Fruit fly (Drosophila melanogaster): ENCODE data around the gene AkhR.

AkhR gene

DNA sequence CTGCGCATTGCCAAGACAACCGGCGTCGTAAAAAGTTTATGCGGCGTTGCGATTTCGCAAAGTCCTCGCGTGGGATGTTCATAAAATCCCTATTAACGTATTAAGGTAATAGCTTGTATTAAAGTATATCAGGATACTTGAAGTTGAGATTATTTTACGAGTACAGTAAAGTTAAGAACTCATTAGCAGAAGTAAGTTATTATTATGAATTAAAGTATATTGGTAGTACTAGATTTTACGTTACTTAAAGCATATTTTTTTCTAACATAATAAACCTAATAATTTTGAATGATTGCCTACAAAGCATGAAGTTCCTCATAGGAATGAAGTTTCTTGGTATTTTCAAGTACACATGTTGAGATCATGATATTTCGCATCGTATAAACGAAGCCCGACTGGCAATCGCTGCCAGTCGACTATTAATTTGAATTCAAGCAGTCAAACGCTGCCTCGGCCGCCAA lies 22.2 kb downstream of the AkhR start (continued):
- TF ChIP-seq CG7839 (tag; optimal IDR thresholded peaks at IDR 0.05): peak; percentile 71
- no peak for TF ChIP-seq CG6791 (GFP tag; IDR thresholded peaks at IDR 0.05; ENCODE audit: partially characterized antibody)
- TF ChIP-seq exex (tag; optimal IDR thresholded peaks at IDR 0.05): no peak
- TF ChIP-seq CG16813 (GFP tag; IDR thresholded peaks at IDR 0.05; ENCODE audit: partially characterized antibody): no peak
- no peak for TF ChIP-seq slou (GFP tag; optimal IDR thresholded peaks at IDR 0.05)
- no peak for TF ChIP-seq ssp (GFP tag; IDR thresholded peaks at IDR 0.05)
- TF ChIP-seq nau (GFP tag; optimal IDR thresholded peaks at IDR 0.05): no peak
- peak; percentile 50 for TF ChIP-seq odd (GFP tag; optimal IDR thresholded peaks at IDR 0.05)
- TF ChIP-seq rib (GFP tag; IDR thresholded peaks at IDR 0.05): no peak
- no peak for TF ChIP-seq ftz-f1 (GFP tag; optimal IDR thresholded peaks at IDR 0.05)
- TF ChIP-seq CG4360 (GFP tag; IDR thresholded peaks at IDR 0.05): no peak
- TF ChIP-seq Chrac-16 (GFP tag; optimal IDR thresholded peaks at IDR 0.05): no peak
- no peak for TF ChIP-seq seq (GFP tag; IDR thresholded peaks at IDR 0.05)
- TF ChIP-seq dan (GFP tag; IDR thresholded peaks at IDR 0.05): no peak
- peak in 1 of 2 experiments; percentile 13 for TF ChIP-seq dpn (GFP tag; optimal IDR thresholded peaks at IDR 0.05)
- no peak for TF ChIP-seq toy (GFP tag; IDR thresholded peaks at IDR 0.05)
- TF ChIP-seq E2f2 (GFP tag; IDR thresholded peaks at IDR 0.05): no peak; the same call in 1 of the 2 replicates
- TF ChIP-seq CG5245 (GFP tag; optimal IDR thresholded peaks at IDR 0.05): no peak
- TF ChIP-seq pan (optimal IDR thresholded peaks at IDR 0.05): no peak
- no peak for TF ChIP-seq pan (GFP tag; optimal IDR thresholded peaks at IDR 0.05 in 1 of 2, IDR thresholded peaks at IDR 0.05 in 1 of 2)
- no peak for TF ChIP-seq Vsx1 (GFP tag; optimal IDR thresholded peaks at IDR 0.05)
- TF ChIP-seq ewg (GFP tag; optimal IDR thresholded peaks at IDR 0.05): peak; percentile 24
- TF ChIP-seq Elba2 (GFP tag; optimal IDR thresholded peaks at IDR 0.05): no peak
- TF ChIP-seq CG2889 (GFP tag; IDR thresholded peaks at IDR 0.05): no peak
- no peak for TF ChIP-seq HLH3B (GFP tag; IDR thresholded peaks at IDR 0.05)
- peak; percentile 2 for TF ChIP-seq Side (GFP tag; optimal IDR thresholded peaks at IDR 0.05)
- no peak for TF ChIP-seq sna (GFP tag; IDR thresholded peaks at IDR 0.05; ENCODE audit: partially characterized antibody)
- TF ChIP-seq CG3838 (GFP tag; optimal IDR thresholded peaks at IDR 0.05): no peak
- TF ChIP-seq CG33557 (GFP tag; optimal IDR thresholded peaks at IDR 0.05): peak; percentile 48
- TF ChIP-seq crc (GFP tag; optimal IDR thresholded peaks at IDR 0.05): no peak
- peak; percentile 19 for TF ChIP-seq CG12104 (GFP tag; optimal IDR thresholded peaks at IDR 0.05)
- no peak for TF ChIP-seq CG10462 (GFP tag; optimal IDR thresholded peaks at IDR 0.05)
- TF ChIP-seq D19B (GFP tag; optimal IDR thresholded peaks at IDR 0.05): no peak
- no peak for TF ChIP-seq Mes4 (GFP tag; optimal IDR thresholded peaks at IDR 0.05)
- no peak for TF ChIP-seq CG6683 (GFP tag; optimal IDR thresholded peaks at IDR 0.05)
- no peak for TF ChIP-seq zen2 (GFP tag; IDR thresholded peaks at IDR 0.05; ENCODE audit: partially characterized antibody)
- no peak for TF ChIP-seq kay (GFP tag; optimal IDR thresholded peaks at IDR 0.05)
- TF ChIP-seq gt (GFP tag; IDR thresholded peaks at IDR 0.05): no peak
- no peak for TF ChIP-seq CG1024 (GFP tag; IDR thresholded peaks at IDR 0.05)
- TF ChIP-seq CG6175 (GFP tag; IDR thresholded peaks at IDR 0.05): no peak
- no peak for TF ChIP-seq CG3407 (GFP tag; optimal IDR thresholded peaks at IDR 0.05)
- no peak for TF ChIP-seq CG16815 (GFP tag; optimal IDR thresholded peaks at IDR 0.05)
- TF ChIP-seq ems (GFP tag; optimal IDR thresholded peaks at IDR 0.05): no peak
- TF ChIP-seq eve (GFP tag; optimal IDR thresholded peaks at IDR 0.05): no peak
- TF ChIP-seq CG32532 (GFP tag; IDR thresholded peaks at IDR 0.05): 0 out of 2 replicates have a peak, but pooled peaks have one; percentile 33
- no peak for TF ChIP-seq Sin3A (optimal IDR thresholded peaks at IDR 0.05)
- TF ChIP-seq sqz (GFP tag; optimal IDR thresholded peaks at IDR 0.05): peak; percentile 31
- no peak for TF ChIP-seq CG1602 (GFP tag; optimal IDR thresholded peaks at IDR 0.05)
- TF ChIP-seq gcm (GFP tag; optimal IDR thresholded peaks at IDR 0.05): peak; percentile 56
- no peak for TF ChIP-seq CG9797 (GFP tag; optimal IDR thresholded peaks at IDR 0.05)
- TF ChIP-seq lola (GFP tag; optimal IDR thresholded peaks at IDR 0.05): peak in 1 of 3 experiments; percentile 80
- TF ChIP-seq unc-4 (GFP tag; IDR thresholded peaks at IDR 0.05; ENCODE audit: partially characterized antibody): no peak

Measured in whole organism, embryonic.